Worm (Caenorhabditis elegans) whole organism, dauer: Measurements from ENCODE around the gene eral-1.

ENCODE experiments used
- unc-62 ChIP-seq: sonication (generic microtip); optimal IDR thresholded peaks from 2 replicates; lab custom pipeline; 2017; ENCODE audit warnings: missing biosample characterization, missing genetic modification reagents, missing genetic modification characterization

The eral-1 gene

DNA sequence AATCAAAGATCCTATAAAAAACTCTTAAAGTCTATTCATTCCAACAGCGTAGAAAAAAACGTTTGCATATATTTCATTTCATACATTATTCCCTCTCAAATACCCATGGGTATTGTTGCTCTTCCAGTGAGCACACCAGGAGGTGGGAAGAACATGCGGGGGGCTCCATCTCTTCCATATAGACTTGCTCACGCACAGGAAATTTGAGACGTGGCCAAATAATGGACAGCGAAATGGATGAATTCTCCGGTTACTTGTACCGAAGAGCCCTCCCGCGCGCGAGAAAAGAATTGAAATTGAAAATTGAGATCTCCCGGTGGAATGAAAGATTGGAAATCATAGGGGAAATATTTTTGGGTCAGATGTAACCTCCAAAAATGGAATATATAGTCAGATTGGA lies 11.9 kb downstream of the eral-1 start:
- no peak for TF ChIP-seq unc-62 (GFP tag; lab: Kevin White, UChicago)

DNA sequence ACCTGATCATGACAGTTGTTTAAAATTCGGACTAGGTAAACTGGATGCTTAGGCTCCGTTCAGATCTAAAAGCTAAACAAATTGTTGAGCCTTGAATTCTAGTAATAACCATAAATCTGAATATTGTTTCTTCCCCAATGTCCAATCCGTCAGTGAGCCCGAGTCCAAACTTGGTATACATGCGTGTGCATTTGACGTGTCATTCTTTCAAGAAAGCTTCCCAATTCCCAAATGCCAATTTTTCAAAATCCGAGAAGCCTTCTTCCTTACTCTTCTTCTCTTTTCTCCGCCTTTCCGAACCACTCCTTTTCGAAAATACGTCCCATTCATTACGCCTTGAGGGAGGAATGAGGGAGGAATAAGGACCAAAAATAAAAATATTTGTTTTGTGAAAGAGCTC lies 12.9 kb downstream of the eral-1 start:
- no peak for TF ChIP-seq unc-62 (GFP tag; lab: Kevin White, UChicago)

DNA sequence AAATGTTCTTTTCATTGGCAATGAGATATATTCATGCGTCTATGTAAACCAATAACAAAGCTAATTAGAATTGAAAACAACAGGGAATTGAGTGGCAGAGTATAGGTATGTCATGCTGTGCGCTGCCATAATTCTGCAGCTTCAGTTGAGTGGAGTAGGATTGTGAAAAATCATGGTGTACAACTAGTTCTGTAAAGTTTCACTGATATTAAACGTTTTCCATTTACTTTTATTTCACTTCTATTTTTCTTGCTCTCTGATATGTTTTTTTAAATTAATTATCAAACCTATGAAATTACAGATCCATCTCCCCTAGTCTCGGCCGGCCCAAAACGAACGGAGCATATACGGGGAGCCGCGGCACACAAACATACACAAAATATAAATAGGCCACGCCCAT lies 13.9 kb downstream of the eral-1 start, which contains the start of gene exc-7:
Gene exc-7 (plus strand): TSS at position 301 of the 400 bp plus-strand sequence.
- TF ChIP-seq unc-62 (GFP tag; lab: Kevin White, UChicago): no peak

DNA sequence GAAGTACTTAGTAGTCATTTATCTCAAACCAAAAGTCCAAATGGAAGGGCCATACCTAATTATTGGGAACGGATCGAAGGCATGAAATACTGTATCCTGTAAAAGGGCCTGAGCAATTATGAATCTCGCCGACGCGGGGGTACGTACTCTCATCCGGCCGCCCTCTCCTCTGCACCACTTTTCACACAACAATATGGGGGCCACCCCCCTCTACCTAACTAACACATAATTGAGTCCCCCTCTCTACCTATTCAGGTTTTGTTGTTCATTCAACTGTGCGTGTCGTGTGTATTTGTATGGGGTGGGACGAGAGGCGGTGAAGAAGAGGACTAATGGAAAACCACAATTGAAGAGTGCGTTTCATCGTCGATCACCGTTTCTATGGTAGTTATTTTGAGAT lies 15.2 kb downstream of the eral-1 start:
- TF ChIP-seq unc-62 (GFP tag; lab: Kevin White, UChicago): no peak

DNA sequence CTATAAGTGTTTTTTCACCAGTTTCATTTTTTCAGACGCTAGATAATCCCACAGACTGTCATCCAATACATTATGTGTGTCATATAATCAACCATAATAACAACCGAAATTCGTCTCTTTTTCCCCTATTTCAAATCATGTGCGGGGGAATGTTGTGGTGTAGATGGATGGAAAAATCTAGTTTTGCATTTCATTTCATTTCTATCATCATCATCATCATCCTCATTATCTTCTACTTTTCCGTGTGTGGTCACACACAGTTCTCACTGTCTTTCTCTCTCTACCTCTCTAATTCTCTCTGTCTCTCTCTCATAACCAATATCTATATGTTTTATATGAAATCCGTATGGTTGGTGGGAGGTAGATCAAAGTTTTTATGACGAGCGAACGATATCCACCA lies 16.2 kb downstream of the eral-1 start:
- TF ChIP-seq unc-62 (GFP tag; lab: Kevin White, UChicago): no peak

DNA sequence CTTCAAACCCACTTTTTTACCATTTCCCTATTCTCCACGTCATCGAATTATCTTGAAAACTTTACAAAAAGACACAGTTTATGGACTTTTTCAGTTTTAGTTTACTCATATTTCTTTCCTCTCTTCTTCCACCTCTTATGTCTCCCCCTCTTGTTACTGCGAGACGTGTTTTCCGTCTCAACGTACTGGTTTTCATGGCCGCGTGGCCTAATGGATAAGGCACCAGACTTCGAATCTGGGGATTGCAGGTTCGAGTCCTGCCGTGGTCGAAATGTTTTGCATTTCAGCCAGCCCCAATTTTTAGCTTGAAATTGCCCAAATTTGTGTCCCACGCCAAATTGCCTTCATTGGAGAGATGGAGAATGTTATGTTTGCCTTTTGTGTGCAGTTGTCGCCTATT lies 23.5 kb downstream of the eral-1 start:
- no peak for TF ChIP-seq unc-62 (GFP tag; lab: Kevin White, UChicago)

DNA sequence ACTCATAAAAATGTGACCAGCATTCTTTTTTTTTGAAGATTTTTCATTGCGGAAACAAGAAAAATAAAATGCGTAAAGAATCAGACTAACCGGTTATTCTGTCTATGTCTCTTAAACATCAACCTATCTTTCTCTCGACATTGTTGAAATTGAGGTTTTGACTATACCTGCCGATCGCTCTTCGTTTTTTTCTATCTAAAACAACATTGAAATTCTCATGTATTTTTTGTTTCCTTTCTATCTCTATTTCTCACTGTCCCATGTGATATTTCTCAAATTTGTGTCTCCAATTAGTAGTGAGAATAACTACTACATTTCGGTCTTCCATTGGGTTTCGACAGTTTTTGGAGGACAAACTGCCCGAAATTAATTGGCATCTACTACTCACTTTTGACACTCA lies 28.7 kb downstream of the eral-1 start:
- TF ChIP-seq unc-62 (GFP tag; lab: Kevin White, UChicago): no peak

DNA sequence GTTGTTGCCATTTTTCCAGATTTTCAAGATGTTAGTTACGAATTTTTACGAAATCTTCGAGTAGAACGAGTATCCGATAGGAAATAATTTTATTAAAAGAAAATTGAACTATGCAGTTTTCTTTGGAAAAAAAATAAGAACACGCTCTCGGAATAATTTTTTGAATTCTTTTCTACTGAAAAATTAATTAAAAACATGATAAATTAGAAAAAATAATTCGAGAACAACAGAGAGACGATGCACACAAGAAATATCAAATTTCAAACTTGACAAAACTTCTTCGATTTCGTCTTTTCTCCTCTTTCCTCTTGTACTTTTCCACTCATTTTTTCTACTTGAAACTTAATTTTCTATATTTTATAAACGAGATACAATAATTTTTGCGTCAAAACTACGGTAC lies 29.6 kb downstream of the eral-1 start, which contains the start of gene F35H8.4:
Gene F35H8.4 (minus strand): TSS at position 101 of the 400 bp plus-strand sequence.
- no peak for TF ChIP-seq unc-62 (GFP tag; lab: Kevin White, UChicago)

DNA sequence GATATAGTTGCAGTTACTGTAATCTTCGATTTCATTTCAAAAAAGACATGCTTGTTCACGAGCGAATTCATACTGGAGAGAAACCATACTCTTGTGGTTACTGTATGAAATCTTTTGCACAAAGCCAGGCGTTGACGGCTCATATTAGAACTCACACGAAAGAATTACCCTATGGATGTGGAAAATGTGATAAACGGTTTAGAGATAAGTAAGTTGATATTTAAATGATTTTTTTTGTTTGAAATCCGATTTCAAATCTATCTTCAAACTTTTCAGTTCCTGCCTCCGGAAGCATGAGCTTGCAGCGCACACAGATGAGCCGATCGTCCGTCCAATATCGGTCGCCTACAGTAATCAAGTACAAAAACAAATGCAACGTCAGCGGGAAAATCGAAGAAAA lies 30.7 kb downstream of the eral-1 start:
- no peak for TF ChIP-seq unc-62 (GFP tag; lab: Kevin White, UChicago)

DNA sequence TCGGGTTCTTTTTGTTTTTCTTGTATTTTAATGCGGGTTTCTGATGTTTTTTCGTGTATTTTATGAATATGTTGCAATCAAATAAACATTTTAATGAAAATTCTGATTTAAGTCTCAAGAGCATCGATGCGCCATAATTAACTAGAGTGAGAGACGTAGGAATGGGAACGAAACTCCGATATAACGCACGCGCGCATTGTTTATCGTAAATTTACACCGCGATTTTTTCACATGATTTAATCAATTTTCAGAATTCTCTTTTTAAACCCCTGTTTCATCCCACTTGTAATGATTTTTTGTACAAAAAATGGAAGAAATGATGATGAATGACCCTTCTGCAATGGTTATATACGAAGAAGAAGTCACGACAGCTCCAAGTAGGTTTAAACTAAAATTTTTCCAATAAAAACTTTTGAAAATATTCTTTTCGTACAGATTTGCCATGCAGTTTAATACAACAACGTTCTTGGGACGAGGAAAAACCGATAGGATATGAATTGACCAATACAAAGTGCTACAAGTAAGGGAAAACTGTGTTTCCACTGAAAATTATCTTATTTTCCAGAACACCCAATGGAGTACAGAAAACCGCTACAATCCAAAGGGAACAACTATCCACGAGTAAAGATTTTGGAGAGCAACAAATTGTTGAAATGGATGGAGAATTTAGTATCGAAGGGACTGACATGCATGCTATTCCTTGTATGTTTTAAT lies 32.0 kb downstream of the eral-1 start, which contains the start of gene zfp-2:
Gene zfp-2 (plus strand): TSS at position 214 of the 714 bp plus-strand sequence.
- no peak for TF ChIP-seq unc-62 (GFP tag; lab: Kevin White, UChicago)

DNA sequence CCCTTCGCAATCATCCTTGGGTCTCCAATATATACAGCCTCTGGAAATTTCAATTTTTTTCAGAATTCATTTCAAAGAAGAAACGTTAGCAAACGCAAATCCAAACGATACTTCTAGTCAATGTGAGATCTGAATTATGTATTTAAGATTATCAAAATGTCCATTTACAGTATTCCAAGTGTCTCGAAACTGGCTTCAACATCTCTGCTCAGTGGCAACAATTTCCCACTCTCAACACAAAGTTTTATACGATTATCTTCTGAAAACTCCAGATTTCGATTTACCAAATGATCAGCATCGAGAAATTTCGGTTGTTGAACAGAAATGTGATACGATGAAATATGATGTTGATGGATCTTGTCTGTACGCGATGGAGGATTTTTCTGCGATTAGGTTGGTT lies 33.0 kb downstream of the eral-1 start:
- no peak for TF ChIP-seq unc-62 (GFP tag; lab: Kevin White, UChicago)

DNA sequence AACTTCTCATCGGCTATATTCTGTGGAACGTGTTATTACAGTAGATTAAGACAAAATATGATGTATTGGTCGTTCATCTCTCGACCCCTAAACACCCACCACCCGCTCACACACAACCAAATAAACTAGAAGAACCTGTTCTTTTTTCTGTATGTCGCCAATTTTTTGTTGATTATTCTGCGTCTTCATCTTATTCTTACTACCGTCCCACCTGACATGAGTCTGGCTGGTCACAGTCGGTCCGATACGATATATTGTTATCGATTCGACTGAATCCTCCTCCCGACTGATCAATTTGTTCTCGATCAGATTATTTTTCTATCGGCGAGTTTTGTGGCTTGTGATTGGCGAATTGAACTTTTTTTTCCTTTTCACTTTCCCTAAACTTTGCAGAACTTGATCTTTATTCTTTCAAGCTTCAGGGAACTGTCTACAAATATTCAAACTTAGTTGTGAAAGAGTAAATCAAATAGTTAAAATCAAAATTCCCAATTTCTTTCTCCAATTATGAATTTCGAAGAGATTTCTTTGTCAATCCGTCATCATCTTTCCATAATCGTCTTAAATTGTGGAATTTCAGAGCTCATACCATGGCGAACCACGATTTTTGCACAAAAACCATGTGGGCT lies 34.5 kb downstream of the eral-1 start, which contains the start of gene F35H8.2:
Gene F35H8.2 (plus strand): TSS at position 579 of the 629 bp plus-strand sequence.
- no peak for TF ChIP-seq unc-62 (GFP tag; lab: Kevin White, UChicago)

DNA sequence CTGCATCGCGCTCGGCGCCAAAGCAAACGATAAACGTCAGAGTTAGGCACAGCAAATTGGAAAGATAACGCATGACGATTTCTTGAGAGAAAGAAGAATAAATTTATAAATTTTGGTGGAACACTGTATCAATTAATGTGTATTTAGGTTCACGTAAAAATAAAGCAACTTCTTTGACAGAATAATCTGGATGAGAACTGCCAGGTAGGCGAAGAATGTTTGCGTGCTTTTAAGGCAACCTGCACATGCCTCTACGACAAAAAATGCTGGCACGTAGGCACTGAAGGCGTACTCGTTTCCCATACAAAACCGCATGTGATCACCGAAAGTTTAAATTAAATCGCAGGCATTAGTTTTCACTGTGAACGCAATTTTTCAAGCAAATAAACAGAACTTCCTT lies 36.4 kb downstream of the eral-1 start, which contains the start of gene F35H8.1:
Gene F35H8.1 (minus strand): TSS at position 101 of the 400 bp plus-strand sequence.
- no peak for TF ChIP-seq unc-62 (GFP tag; lab: Kevin White, UChicago)

DNA sequence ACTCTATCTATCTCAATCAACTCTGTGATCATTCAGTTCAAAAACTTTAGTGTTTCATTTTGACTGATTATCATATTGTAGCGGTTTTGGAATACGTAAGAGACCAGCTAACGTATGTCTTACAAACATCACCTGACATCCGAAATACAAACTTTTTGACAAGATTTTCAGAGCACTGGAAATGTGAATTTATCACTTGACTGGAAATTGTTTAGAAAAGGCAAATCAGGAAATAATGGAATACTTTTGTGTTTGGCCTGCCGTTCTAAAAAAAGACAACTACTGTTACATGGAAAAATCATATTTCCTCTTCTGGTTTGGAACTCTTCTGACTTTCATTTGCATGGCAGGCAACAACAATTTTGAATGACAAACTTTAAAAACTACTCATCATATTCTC lies 38.0 kb downstream of the eral-1 start, which contains the start of gene F35H8.12:
Gene F35H8.12 (plus strand): TSS at position 301 of the 400 bp plus-strand sequence.
- no peak for TF ChIP-seq unc-62 (GFP tag; lab: Kevin White, UChicago)

DNA sequence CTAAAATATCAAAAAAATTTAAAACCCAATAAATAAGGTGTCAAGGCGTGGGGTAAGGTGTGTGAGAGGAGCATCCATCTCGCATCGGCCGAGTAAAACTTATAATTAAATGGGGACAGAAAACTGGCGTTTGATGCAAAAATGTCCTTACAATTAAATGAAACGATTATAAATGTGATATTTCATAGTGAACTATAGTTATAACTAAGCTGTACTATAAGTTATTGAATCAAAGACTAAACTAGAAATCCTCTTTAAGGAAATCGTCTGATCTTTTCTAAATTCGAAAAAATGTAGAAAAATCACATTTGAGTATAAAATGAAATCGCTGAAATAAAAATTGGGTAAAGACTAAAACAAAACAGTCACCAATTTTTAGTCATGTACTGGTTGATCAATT lies 38.8 kb downstream of the eral-1 start, which contains the start of gene sra-6:
Gene sra-6 (minus strand): TSS at position 101 of the 400 bp plus-strand sequence.
- no peak for TF ChIP-seq unc-62 (GFP tag; lab: Kevin White, UChicago)

DNA sequence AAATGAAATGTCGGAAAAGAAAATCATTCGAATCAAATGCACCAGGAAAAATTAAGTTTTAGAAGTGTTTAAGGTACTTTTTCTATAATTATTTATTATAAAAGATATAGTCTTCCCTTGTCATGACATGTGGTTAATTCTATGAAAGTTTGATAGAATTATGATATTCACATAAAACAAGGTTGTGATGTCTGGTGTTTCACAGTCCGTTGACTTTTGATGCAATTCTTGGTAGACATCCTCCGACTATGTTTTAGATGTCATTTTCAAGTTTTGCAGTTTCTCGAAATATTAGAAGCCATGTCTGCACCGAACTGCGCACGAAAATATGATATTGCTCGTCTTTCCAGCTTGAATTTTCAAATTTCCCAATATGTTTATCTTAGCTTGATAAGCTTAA lies 45.2 kb downstream of the eral-1 start, which contains the start of gene sra-7:
Gene sra-7 (plus strand): TSS at position 301 of the 400 bp plus-strand sequence.
- no peak for TF ChIP-seq unc-62 (GFP tag; lab: Kevin White, UChicago)
